Worm (Caenorhabditis elegans): ENCODE results near the gene fbxb-19.

fbxb-19 gene

DNA sequence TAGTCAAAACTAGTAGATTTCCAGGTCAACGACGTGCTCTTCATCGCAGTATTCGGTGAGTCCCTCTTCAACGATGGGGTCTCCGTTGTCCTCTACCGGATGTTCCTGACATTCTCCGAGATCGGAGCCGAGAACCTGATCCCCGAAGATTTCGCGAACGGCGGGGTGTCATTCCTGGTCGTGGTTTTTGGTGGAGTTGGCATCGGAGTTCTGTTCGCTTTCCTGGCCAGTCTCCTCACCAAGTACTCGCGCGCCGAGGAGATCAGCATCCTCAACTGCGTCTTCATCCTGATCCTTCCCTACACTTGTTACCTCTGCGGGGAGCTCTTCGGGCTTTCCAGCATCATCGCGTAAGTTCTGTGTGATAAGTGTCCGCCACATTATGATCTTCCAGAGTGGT, 16.3 kb downstream of the fbxb-19 start:
- TF ChIP-seq mls-2 (tag; optimal IDR thresholded peaks at IDR 0.05) = no peak
- no peak for TF ChIP-seq ces-1 (GFP tag; optimal IDR thresholded peaks at IDR 0.05)
- TF ChIP-seq unc-62 (GFP tag; optimal IDR thresholded peaks at IDR 0.05) = no peak
- no peak for TF ChIP-seq lin-13 (tag; optimal IDR thresholded peaks at IDR 0.05)
- no peak for TF ChIP-seq tbx-8 (GFP tag; optimal IDR thresholded peaks at IDR 0.05)
- no peak for TF ChIP-seq ham-2 (GFP tag; optimal IDR thresholded peaks at IDR 0.05)

ce11 chrII:1670985-1671384, 18.0 kb downstream of the fbxb-19 start:
- no peak for TF ChIP-seq mab-5 (tag; optimal IDR thresholded peaks at IDR 0.05)
- no peak for TF ChIP-seq mep-1 (tag; optimal IDR thresholded peaks at IDR 0.05)
- TF ChIP-seq ceh-43 (GFP tag; optimal IDR thresholded peaks at IDR 0.05) = no peak
- no peak for TF ChIP-seq zip-8 (tag; optimal IDR thresholded peaks at IDR 0.05)
- no peak for TF ChIP-seq blmp-1 (tag; optimal IDR thresholded peaks at IDR 0.05)
- no peak for TF ChIP-seq snpc-4 (tag; optimal IDR thresholded peaks at IDR 0.05)
- TF ChIP-seq unc-120 (tag; optimal IDR thresholded peaks at IDR 0.05; ENCODE audit: poor library complexity, severe bottlenecking) = no peak
- TF ChIP-seq ces-1 (GFP tag; optimal IDR thresholded peaks at IDR 0.05) = no peak
- TF ChIP-seq lin-32 (GFP tag; optimal IDR thresholded peaks at IDR 0.05) = no peak
- no peak for TF ChIP-seq nhr-237 (tag; optimal IDR thresholded peaks at IDR 0.05)
- TF ChIP-seq cnd-1 (tag; optimal IDR thresholded peaks at IDR 0.05) = no peak
- no peak for TF ChIP-seq ceh-39 (tag; optimal IDR thresholded peaks at IDR 0.05)
- TF ChIP-seq hlh-1 (tag; optimal IDR thresholded peaks at IDR 0.05) = no peak
- TF ChIP-seq nhr-12 (tag; optimal IDR thresholded peaks at IDR 0.05) = no peak
- no peak for TF ChIP-seq elt-1 (tag; optimal IDR thresholded peaks at IDR 0.05; ENCODE audit: borderline replicate concordance, insufficient read depth)
- no peak for TF ChIP-seq nhr-28 (tag; optimal IDR thresholded peaks at IDR 0.05)
- TF ChIP-seq elt-3 (tag; optimal IDR thresholded peaks at IDR 0.05) = no peak
- no peak for TF ChIP-seq unc-62 (GFP tag; optimal IDR thresholded peaks at IDR 0.05)
- TF ChIP-seq tbx-8 (GFP tag; optimal IDR thresholded peaks at IDR 0.05) = no peak
- no peak for TF ChIP-seq unc-39 (tag; optimal IDR thresholded peaks at IDR 0.05)

DNA sequence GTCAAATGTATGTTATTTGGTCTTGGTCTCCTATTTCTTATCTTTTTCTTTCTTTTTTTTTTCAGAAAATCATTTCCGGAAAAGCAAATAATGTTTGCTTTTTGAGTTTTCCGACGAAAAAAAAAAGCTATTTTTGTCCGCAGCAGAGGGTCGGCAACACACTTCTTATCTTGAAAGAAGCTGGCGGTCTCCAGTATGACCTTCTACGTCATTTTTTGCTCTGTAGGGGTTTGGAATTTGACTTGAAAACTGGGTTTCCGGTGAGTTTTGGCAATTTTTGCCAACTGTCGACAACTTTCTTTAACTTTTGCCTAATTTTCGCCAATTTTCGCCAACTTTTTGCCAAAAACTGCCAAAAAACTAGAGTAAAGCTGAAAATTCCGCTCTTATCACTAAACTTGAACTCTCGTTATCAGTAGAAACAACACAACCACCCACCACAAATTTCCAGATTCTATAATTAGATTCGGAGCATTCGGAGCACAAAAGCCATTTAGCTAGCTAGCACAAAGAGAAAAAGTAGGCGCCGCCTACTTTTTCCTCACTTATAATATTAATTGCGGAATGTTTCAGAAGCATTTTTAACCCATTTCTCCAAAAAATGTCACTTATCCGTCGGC, 18.6 kb downstream of the fbxb-19 start, which contains the start of gene nhx-6:
Gene nhx-6 (plus strand): TSS at position 570 of the 620 bp plus-strand sequence.
- TF ChIP-seq unc-120 (tag; optimal IDR thresholded peaks at IDR 0.05; ENCODE audit: poor library complexity, severe bottlenecking) (no peak), elt-1 (tag; optimal IDR thresholded peaks at IDR 0.05; ENCODE audit: borderline replicate concordance, insufficient read depth) (no peak), unc-39 (tag; optimal IDR thresholded peaks at IDR 0.05) (no peak), unc-62 (GFP tag; optimal IDR thresholded peaks at IDR 0.05) (no peak), sem-2 (GFP tag; optimal IDR thresholded peaks at IDR 0.05) (no peak), nhr-2 (tag; optimal IDR thresholded peaks at IDR 0.05) (no peak), blmp-1 (tag; optimal IDR thresholded peaks at IDR 0.05) (no peak), ceh-83 (GFP tag; optimal IDR thresholded peaks at IDR 0.05) (no peak), nhr-28 (tag; optimal IDR thresholded peaks at IDR 0.05) (no peak), mls-2 (tag; optimal IDR thresholded peaks at IDR 0.05) (no peak), bed-3 (GFP tag; optimal IDR thresholded peaks at IDR 0.05) (no peak), mep-1 (tag; optimal IDR thresholded peaks at IDR 0.05) (no peak), hlh-1 (tag; optimal IDR thresholded peaks at IDR 0.05) (no peak), nhr-76 (tag; optimal IDR thresholded peaks at IDR 0.05) (no peak), lin-13 (tag; optimal IDR thresholded peaks at IDR 0.05) (no peak), sptf-1 (tag; optimal IDR thresholded peaks at IDR 0.05) (no peak), M03D4.4 (tag; optimal IDR thresholded peaks at IDR 0.05) (no peak), nhr-12 (tag; optimal IDR thresholded peaks at IDR 0.05) (no peak), nhr-237 (tag; optimal IDR thresholded peaks at IDR 0.05) (no peak)

DNA sequence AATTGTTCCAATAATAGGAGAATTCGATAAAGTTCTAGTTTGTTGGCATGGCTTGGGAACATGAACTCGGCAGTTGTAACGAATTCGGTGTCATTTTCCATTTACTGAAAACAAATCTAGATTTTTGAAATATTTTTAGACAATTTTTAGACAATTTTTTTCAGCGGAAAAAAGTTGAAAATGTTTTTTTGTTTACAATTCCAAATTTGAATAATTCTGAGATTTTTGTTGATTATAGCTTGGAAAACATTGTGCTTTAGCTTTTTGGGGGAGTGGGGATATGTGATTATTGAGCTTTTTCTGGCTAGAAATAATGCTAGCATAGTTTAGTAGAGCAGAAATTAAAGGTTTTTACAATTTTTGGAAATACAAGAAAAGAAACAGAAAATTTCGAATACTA, 20.1 kb downstream of the fbxb-19 start, which contains the start of gene srw-97:
Gene srw-97 (minus strand): TSS at position 101 of the 400 bp plus-strand sequence.
- no peak for TF ChIP-seq ztf-11 (tag; optimal IDR thresholded peaks at IDR 0.05)
- TF ChIP-seq nhr-2 (tag; optimal IDR thresholded peaks at IDR 0.05) = no peak
- TF ChIP-seq zip-8 (tag; optimal IDR thresholded peaks at IDR 0.05) = no peak
- TF ChIP-seq flh-1 (GFP tag; optimal IDR thresholded peaks at IDR 0.05) = no peak
- no peak for TF ChIP-seq hlh-1 (tag; optimal IDR thresholded peaks at IDR 0.05)
- TF ChIP-seq snpc-4 (tag; optimal IDR thresholded peaks at IDR 0.05) = no peak
- TF ChIP-seq pha-4 (tag; optimal IDR thresholded peaks at IDR 0.05) = no peak
- TF ChIP-seq mab-5 (tag; optimal IDR thresholded peaks at IDR 0.05) = no peak
- TF ChIP-seq ceh-83 (GFP tag; optimal IDR thresholded peaks at IDR 0.05) = no peak
- TF ChIP-seq mep-1 (tag; optimal IDR thresholded peaks at IDR 0.05) = no peak
- no peak for TF ChIP-seq unc-62 (GFP tag; optimal IDR thresholded peaks at IDR 0.05)
- TF ChIP-seq ceh-43 (GFP tag; optimal IDR thresholded peaks at IDR 0.05) = no peak
- TF ChIP-seq unc-39 (tag; optimal IDR thresholded peaks at IDR 0.05) = no peak
- no peak for TF ChIP-seq mls-2 (tag; optimal IDR thresholded peaks at IDR 0.05)
- no peak for TF ChIP-seq cnd-1 (tag; optimal IDR thresholded peaks at IDR 0.05)
- TF ChIP-seq nhr-12 (tag; optimal IDR thresholded peaks at IDR 0.05) = no peak

Measured in whole organism, mixed stage, embryonic.